Fruit fly (Drosophila melanogaster) whole organism, pupa: ENCODE measurements around the gene CG33932.

Experiments
- CG14655 ChIP-seq: fragments of 200-800 bp; sonication (Bioruptor generic); optimal IDR thresholded peaks from 3 replicates; lab custom pipeline; 2017; ENCODE audit warnings: mild to moderate bottlenecking, missing biosample characterization, missing genetic modification reagents, missing genetic modification characterization
- CG15710 ChIP-seq: fragments of 200-800 bp; sonication (Bioruptor generic); optimal IDR thresholded peaks from 2 replicates; lab custom pipeline; 2018; ENCODE audit warnings: missing biosample characterization, mild to moderate bottlenecking, missing genetic modification characterization, moderate library complexity
- CG17806 ChIP-seq: fragments of 200-800 bp; sonication (Bioruptor generic); optimal IDR thresholded peaks from 2 replicates; lab custom pipeline; 2018; ENCODE audit warnings: missing biosample characterization, mild to moderate bottlenecking, missing genetic modification characterization, moderate library complexity
- CG34367 ChIP-seq: fragments of 200-800 bp; sonication (Bioruptor generic); optimal IDR thresholded peaks from 2 replicates; lab custom pipeline; 2018; ENCODE audit warnings: missing biosample characterization, mild to moderate bottlenecking, missing genetic modification characterization
- CG8159 ChIP-seq: fragments of 200-800 bp; sonication (Bioruptor generic); optimal IDR thresholded peaks from 3 replicates; lab custom pipeline; 2018; ENCODE audit warnings: missing biosample characterization, mild to moderate bottlenecking, missing genetic modification characterization, moderate library complexity
- CG8301 ChIP-seq: fragments of 200-800 bp; sonication (Bioruptor generic); optimal IDR thresholded peaks from 2 replicates; lab custom pipeline; 2018; ENCODE audit warnings: missing biosample characterization, mild to moderate bottlenecking, missing genetic modification characterization
- CG9948 ChIP-seq: fragments of 200-800 bp; sonication (Bioruptor generic); optimal IDR thresholded peaks from 2 replicates; lab custom pipeline; 2018; ENCODE audit warnings: missing biosample characterization, mild to moderate bottlenecking, missing genetic modification characterization, moderate library complexity
- Snoo ChIP-seq: fragments of 200-800 bp; sonication (Bioruptor generic); optimal IDR thresholded peaks from 3 replicates; lab custom pipeline; 2017; ENCODE audit warnings: missing biosample characterization, mild to moderate bottlenecking, missing genetic modification characterization, inconsistent platforms
- rn ChIP-seq: fragments of 200-800 bp; sonication (Bioruptor generic); IDR thresholded peaks from 2 replicates; pipeline ENCODE4 v1.3.6; 2022; ENCODE audit warnings: missing biosample characterization, missing genetic modification characterization

dm6 chrX:19763440-19764002 is 19.3 kb downstream of the CG33932 start:
- no peak for TF ChIP-seq CG34367 (tag; lab: Kevin White, UChicago)
- no peak for TF ChIP-seq CG9948 (tag; lab: Kevin White, UChicago)
- no peak for TF ChIP-seq CG8301 (tag; lab: Kevin White, UChicago)
- no peak for TF ChIP-seq CG14655 (GFP tag; lab: Kevin White, UChicago)
- TF ChIP-seq CG15710 = no peak
- no peak for TF ChIP-seq CG8159
- no peak for TF ChIP-seq rn (GFP tag; lab: Robert Waterston, UW)
- TF ChIP-seq Snoo (tag; lab: Kevin White, UChicago) = no peak
- TF ChIP-seq CG17806 (tag; lab: Kevin White, UChicago) = no peak
